Worm (Caenorhabditis elegans): Measurements from ENCODE around the gene glb-10.
A peak's percentile ranks its signal among the peaks of the same experiment; 100 is the strongest.

Gene glb-10

DNA sequence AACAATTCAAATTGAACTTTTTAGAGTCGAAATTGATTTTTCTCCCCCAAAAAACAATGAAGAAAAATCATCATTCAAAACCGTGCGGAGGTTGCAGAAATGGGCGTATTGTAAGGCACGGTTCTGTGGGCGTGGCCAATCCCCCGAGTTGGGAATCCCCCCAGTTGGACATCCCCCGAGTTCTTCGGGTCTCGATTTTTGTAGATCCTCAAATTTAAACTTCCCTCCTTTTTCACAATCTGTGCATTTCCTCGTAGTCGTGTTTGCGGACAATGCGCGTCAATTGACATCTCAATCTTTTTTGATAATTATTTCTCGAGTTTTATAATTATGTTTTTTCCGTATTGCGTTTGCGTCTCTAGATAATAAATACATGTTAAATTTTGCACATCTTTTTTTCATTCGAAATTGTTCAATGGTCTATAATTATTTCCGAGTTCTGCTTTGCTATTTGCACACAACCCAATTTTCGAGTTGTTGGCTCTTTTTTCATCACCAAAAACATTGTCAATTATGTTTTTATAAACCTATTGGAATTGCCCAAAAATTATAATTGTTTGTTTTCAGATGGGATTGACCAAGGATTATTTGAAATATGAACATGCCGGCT, 39.2 kb downstream of the glb-10 start, which contains the start of gene F13H8.2 (continued):
- peak; percentile 82 for TF ChIP-seq swsn-7 (tag; optimal IDR thresholded peaks at IDR 0.05)
- TF ChIP-seq ceh-82 (tag; optimal IDR thresholded peaks at IDR 0.05): peak; percentile 74 to 78 (median 75)
- TF ChIP-seq mep-1 (tag; optimal IDR thresholded peaks at IDR 0.05): peak; percentile 80
- peak; percentile 96 to 98 for TF ChIP-seq lin-35 (GFP tag; optimal IDR thresholded peaks at IDR 0.05)
- no peak for TF ChIP-seq unc-30 (tag; optimal IDR thresholded peaks at IDR 0.05)
- peak; percentile 54 for TF ChIP-seq zip-4 (GFP tag; optimal IDR thresholded peaks at IDR 0.05)
- no peak for TF ChIP-seq nhr-12 (tag; optimal IDR thresholded peaks at IDR 0.05)
- peak; percentile 75 for TF ChIP-seq xbp-1 (tag; optimal IDR thresholded peaks at IDR 0.05)
- TF ChIP-seq ceh-90 (tag; optimal IDR thresholded peaks at IDR 0.05): no peak
- peak in 1 of 2 experiments; percentile 75 for TF ChIP-seq mdl-1 (tag; optimal IDR thresholded peaks at IDR 0.05)
- TF ChIP-seq ceh-63 (GFP tag; optimal IDR thresholded peaks at IDR 0.05): no peak
- peak; percentile 82 to 90 for TF ChIP-seq lsy-2 (tag; optimal IDR thresholded peaks at IDR 0.05)
- peak; percentile 41 for TF ChIP-seq vab-15 (tag; optimal IDR thresholded peaks at IDR 0.05)
- peak; percentile 70 for TF ChIP-seq lin-15B (tag; optimal IDR thresholded peaks at IDR 0.05)
- no peak for TF ChIP-seq aha-1 (tag; optimal IDR thresholded peaks at IDR 0.05)
- TF ChIP-seq zag-1 (tag; optimal IDR thresholded peaks at IDR 0.05): no peak
- peak; percentile 97 to 99 for TF ChIP-seq efl-1 (optimal IDR thresholded peaks at IDR 0.05)
- peak; percentile 98 to 100 for TF ChIP-seq efl-1 (GFP tag; optimal IDR thresholded peaks at IDR 0.05 in 1 of 2)
- TF ChIP-seq C04F5.9 (tag; optimal IDR thresholded peaks at IDR 0.05): peak; percentile 58
- TF ChIP-seq nhr-47 (tag; optimal IDR thresholded peaks at IDR 0.05): peak; percentile 91
- TF ChIP-seq ztf-11 (tag; optimal IDR thresholded peaks at IDR 0.05): peak in 1 of 2 experiments; percentile 59
- TF ChIP-seq elt-2 (tag; optimal IDR thresholded peaks at IDR 0.05): peak; percentile 37
- no peak for TF ChIP-seq mef-2 (tag; optimal IDR thresholded peaks at IDR 0.05)
- no peak for TF ChIP-seq sptf-1 (tag; optimal IDR thresholded peaks at IDR 0.05)
- peak; percentile 70 for TF ChIP-seq blmp-1 (tag; optimal IDR thresholded peaks at IDR 0.05)
- TF ChIP-seq efl-3 (GFP tag; optimal IDR thresholded peaks at IDR 0.05): no peak
- TF ChIP-seq nhr-20 (tag; optimal IDR thresholded peaks at IDR 0.05): peak; percentile 84
- no peak for TF ChIP-seq Y116A8C.19 (tag; optimal IDR thresholded peaks at IDR 0.05; ENCODE audit: borderline replicate concordance)
- TF ChIP-seq elt-3 (tag; optimal IDR thresholded peaks at IDR 0.05): peak in 2 of 6 experiments; percentile 55
- TF ChIP-seq nhr-71 (tag; optimal IDR thresholded peaks at IDR 0.05): peak; percentile 90
- no peak for TF ChIP-seq hlh-17 (GFP tag; optimal IDR thresholded peaks at IDR 0.05; ENCODE audit: borderline replicate concordance)
- no peak for TF ChIP-seq nhr-11 (tag; optimal IDR thresholded peaks at IDR 0.05)

DNA sequence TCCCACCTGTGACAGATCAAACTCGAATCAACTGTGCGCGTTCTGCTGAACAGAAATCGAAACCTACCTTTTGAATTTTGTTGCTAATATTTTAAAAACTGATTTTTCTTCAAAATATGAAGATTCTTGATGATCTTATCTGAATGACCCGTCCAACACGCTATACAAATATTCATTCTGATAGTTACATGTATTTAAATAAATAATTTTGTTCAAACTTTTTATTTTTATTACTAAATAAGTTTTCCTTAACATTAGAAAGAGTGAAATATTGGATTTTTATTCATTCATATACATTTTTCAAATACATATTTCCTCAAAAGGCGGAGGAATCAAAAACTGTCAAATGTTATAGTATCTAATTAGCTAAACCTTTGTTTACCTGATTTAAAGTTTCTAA, 41.1 kb downstream of the glb-10 start, which contains the start of gene F13H8.8:
F13H8.8 (minus strand) TSS at position 101 of the 400 bp plus-strand sequence.
- TF ChIP-seq blmp-1 (tag; optimal IDR thresholded peaks at IDR 0.05) (no peak), ceh-82 (tag; optimal IDR thresholded peaks at IDR 0.05) (no peak), lsy-2 (tag; optimal IDR thresholded peaks at IDR 0.05) (no peak), efl-1 (optimal IDR thresholded peaks at IDR 0.05) (no peak), efl-1 (GFP tag; optimal IDR thresholded peaks at IDR 0.05 in 1 of 2) (no peak), efl-3 (GFP tag; optimal IDR thresholded peaks at IDR 0.05) (no peak), isw-1 (GFP tag; IDR thresholded peaks at IDR 0.05) (no peak), vab-15 (tag; optimal IDR thresholded peaks at IDR 0.05) (no peak), hlh-17 (GFP tag; optimal IDR thresholded peaks at IDR 0.05; ENCODE audit: borderline replicate concordance) (no peak), zag-1 (tag; optimal IDR thresholded peaks at IDR 0.05) (no peak), elt-2 (tag; optimal IDR thresholded peaks at IDR 0.05) (no peak), sptf-1 (tag; optimal IDR thresholded peaks at IDR 0.05) (no peak), dsc-1 (tag; optimal IDR thresholded peaks at IDR 0.05) (no peak), C04F5.9 (tag; optimal IDR thresholded peaks at IDR 0.05) (no peak), nhr-77 (tag; optimal IDR thresholded peaks at IDR 0.05) (no peak), fkh-8 (tag; optimal IDR thresholded peaks at IDR 0.05) (no peak), xbp-1 (tag; optimal IDR thresholded peaks at IDR 0.05) (no peak), nhr-76 (tag; optimal IDR thresholded peaks at IDR 0.05) (no peak), sup-37 (GFP tag; optimal IDR thresholded peaks at IDR 0.05) (no peak), fkh-10 (GFP tag; optimal IDR thresholded peaks at IDR 0.05) (no peak)
